Worm (Caenorhabditis elegans): ENCODE data around the gene dlst-1.
A peak's percentile ranks its signal among the peaks of the same experiment; 100 is the strongest.

dlst-1 gene

DNA sequence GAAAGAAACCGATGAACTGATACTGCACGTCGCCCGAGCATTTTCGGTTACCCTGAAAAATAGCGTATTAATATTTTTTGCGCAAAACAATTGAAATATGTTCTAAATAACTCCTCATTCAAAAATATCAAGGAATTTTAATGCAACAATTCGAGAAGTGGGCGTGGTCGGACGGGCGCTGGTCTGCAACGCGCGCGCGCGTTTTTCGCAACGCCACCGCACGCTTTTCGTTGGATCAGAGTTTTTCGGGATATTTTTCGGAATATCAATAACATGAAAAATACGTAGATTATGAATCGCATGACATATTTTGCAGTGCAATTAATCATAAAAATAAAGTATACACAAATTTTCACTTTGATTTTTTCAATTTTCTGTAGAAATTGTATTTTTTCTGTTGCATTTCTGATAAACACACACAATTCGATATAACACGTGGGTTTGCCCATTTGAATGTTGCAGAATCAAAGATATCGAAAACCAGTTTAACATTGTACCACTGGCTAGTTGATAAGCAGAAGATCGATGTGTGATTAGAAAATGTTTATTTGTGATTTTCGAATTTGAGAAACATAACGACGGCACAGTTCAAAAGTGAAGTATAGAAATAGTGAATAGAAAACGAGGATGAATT, at the start of gene dlst-1:
Gene dlst-1 (minus strand): TSS at position 52 of the 634 bp plus-strand sequence.
- TF ChIP-seq mxl-3 (GFP tag; optimal IDR thresholded peaks at IDR 0.05) (peak; percentile 54), lsy-2 (tag; optimal IDR thresholded peaks at IDR 0.05) (peak in 1 of 2 experiments; percentile 36), duxl-1 (tag; optimal IDR thresholded peaks at IDR 0.05; ENCODE audit: poor library complexity) (peak; percentile 35), F49E8.2 (tag; optimal IDR thresholded peaks at IDR 0.05; ENCODE audit: borderline replicate concordance) (peak; percentile 1), daf-19 (GFP tag; conservative IDR thresholded peaks at IDR 0.05) (no peak), vab-7 (GFP tag; IDR thresholded peaks at IDR 0.05) (no peak), mes-2 (tag; optimal IDR thresholded peaks at IDR 0.05; ENCODE audit: poor library complexity, severe bottlenecking) (peak; percentile 79), nhr-48 (tag; optimal IDR thresholded peaks at IDR 0.05) (peak; percentile 35), egl-43 (GFP tag; IDR thresholded peaks at IDR 0.05) (no peak), hmg-1.1 (GFP tag; IDR thresholded peaks at IDR 0.05) (peak; percentile 50; the same call in 1 of the 2 replicates), set-16 (GFP tag; IDR thresholded peaks at IDR 0.05) (peak; percentile 27; the same call in 1 of the 2 replicates), zag-1 (tag; optimal IDR thresholded peaks at IDR 0.05) (no peak), mxl-2 (GFP tag; conservative IDR thresholded peaks at IDR 0.05) (no peak), mep-1 (tag; optimal IDR thresholded peaks at IDR 0.05) (peak; percentile 47), spr-1 (tag; optimal IDR thresholded peaks at IDR 0.05) (peak; percentile 35), rbr-2 (tag; optimal IDR thresholded peaks at IDR 0.05) (peak; percentile 37), Y48G9A.11 (GFP tag; IDR thresholded peaks at IDR 0.05) (peak; percentile 79), unc-130 (GFP tag; optimal IDR thresholded peaks at IDR 0.05) (peak; percentile 33), dmd-6 (GFP tag; IDR thresholded peaks at IDR 0.05) (0 out of 2 replicates have a peak, but pooled peaks have one; percentile 23), nhr-6 (tag; optimal IDR thresholded peaks at IDR 0.05) (no peak), dve-1 (tag; optimal IDR thresholded peaks at IDR 0.05; ENCODE audit: insufficient read depth) (peak; percentile 45), dpl-1 (GFP tag; optimal IDR thresholded peaks at IDR 0.05) (peak; percentile 33), attf-4 (tag; optimal IDR thresholded peaks at IDR 0.05) (no peak), ztf-7 (tag; optimal IDR thresholded peaks at IDR 0.05) (no peak), nhr-42 (GFP tag; IDR thresholded peaks at IDR 0.05) (no peak), ama-1 (optimal IDR thresholded peaks at IDR 0.05) (no peak), pha-4 (GFP tag; IDR thresholded peaks at IDR 0.05) (0 out of 2 replicates have a peak, but pooled peaks have one; percentile 39), pha-4 (tag; optimal IDR thresholded peaks at IDR 0.05) (no peak), lin-38 (GFP tag; IDR thresholded peaks at IDR 0.05) (peak; percentile 59), nhr-102 (tag; optimal IDR thresholded peaks at IDR 0.05) (peak; percentile 48), nhr-77 (tag; optimal IDR thresholded peaks at IDR 0.05) (no peak), daf-16 (GFP tag; optimal IDR thresholded peaks at IDR 0.05) (peak in 1 of 2 experiments; percentile 13), daf-16 (tag; optimal IDR thresholded peaks at IDR 0.05) (peak; percentile 53), hlh-11 (tag; optimal IDR thresholded peaks at IDR 0.05) (peak; percentile 34), zfp-3 (GFP tag; conservative IDR thresholded peaks at IDR 0.05) (no peak), T20F7.1 (GFP tag; optimal IDR thresholded peaks at IDR 0.05) (peak; percentile 85), ZK337.2 (GFP tag; IDR thresholded peaks at IDR 0.05) (no peak), ctbp-1 (GFP tag; IDR thresholded peaks at IDR 0.05) (no peak)

DNA sequence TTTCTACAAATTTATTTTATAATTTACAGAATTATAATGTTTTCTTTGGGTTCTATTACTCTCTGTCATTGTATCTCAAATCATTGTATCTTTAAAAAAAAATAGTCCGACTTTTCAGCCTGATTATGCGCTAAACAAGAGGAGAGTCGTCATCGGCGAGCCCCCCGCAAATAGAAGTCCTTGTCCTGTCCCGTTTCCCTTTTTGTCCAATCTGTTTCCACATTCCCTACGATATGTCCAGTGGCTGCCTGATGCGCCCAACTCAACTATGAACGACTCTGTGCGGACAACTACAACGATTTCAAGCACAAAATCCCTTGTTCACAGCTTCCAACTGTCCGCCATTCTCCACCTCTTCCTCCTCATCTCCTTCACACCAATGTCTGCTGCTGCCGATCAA, 49.1 kb upstream of the dlst-1 start, which contains the start of gene dbl-1:
Gene dbl-1 (plus strand): TSS at position 119 of the 400 bp plus-strand sequence.
- peak; percentile 91 for TF ChIP-seq aha-1 (tag)
- no peak for TF ChIP-seq spr-3 (GFP tag; optimal IDR thresholded peaks at IDR 0.05)
